Worm (Caenorhabditis elegans): ENCODE data around the gene pycr-1.

DNA sequence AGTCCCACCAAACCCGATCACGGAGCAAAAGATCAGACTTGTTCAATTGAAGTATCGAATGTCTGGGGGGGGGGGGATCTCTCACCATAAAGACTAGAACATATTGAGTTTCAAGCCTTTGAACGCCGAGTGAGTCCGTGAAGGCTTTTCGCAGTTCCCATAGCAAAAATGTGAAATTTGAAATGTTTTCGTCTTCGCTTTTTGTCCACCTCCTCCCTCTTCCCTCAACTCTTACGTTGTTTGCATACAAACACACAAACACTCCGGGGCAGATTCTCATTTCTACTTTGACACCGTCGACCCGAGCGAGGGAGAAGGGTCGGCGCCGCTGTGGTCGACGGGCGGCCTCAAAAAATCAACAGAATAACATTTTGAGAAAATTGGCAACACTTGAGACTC, 32.5 kb downstream of the pycr-1 start:
- no peak for TF ChIP-seq unc-39 (tag; optimal IDR thresholded peaks at IDR 0.05)
- no peak for TF ChIP-seq snpc-4 (tag; optimal IDR thresholded peaks at IDR 0.05)
- no peak for TF ChIP-seq pqm-1 (tag; optimal IDR thresholded peaks at IDR 0.05)
- peak; percentile 56 for TF ChIP-seq pha-4 (tag; optimal IDR thresholded peaks at IDR 0.05)
- TF ChIP-seq unc-62 (GFP tag; optimal IDR thresholded peaks at IDR 0.05), result no peak
- TF ChIP-seq fkh-2 (tag; optimal IDR thresholded peaks at IDR 0.05), result no peak
- no peak for TF ChIP-seq nhr-11 (tag; optimal IDR thresholded peaks at IDR 0.05)
- no peak for TF ChIP-seq eor-1 (tag; optimal IDR thresholded peaks at IDR 0.05)
- TF ChIP-seq ztf-11 (tag; optimal IDR thresholded peaks at IDR 0.05), result no peak
